In genomic region chr3R:20264770-20265169, dm6 we compare ENCODE assay signal across 5 fruit fly cellular contexts.
A peak's percentile ranks its signal among the peaks of the same experiment; 100 is the strongest.
TF ChIP-seq lines count a peak whose summit lies in the region.

No protein-coding gene starts in this region.

- TF ChIP-seq CTCF in whole organism, embryonic (GFP tag; optimal IDR thresholded peaks at IDR 0.05; lab: Kevin White, UChicago), result no peak

TF ChIP-seq in whole organism, adult, 20 proteins besides CTCF, POLR2A, EP300 and RAD21:
- TF ChIP-seq CG7045 (GFP tag; optimal IDR thresholded peaks at IDR 0.05; lab: Kevin White, UChicago) (no peak), cic (GFP tag; optimal IDR thresholded peaks at IDR 0.05; lab: Kevin White, UChicago) (peak; percentile 90), kay (GFP tag; lab: Kevin White, UChicago; ENCODE audit: borderline replicate concordance) (peak; percentile 87), CG14711 (tag; optimal IDR thresholded peaks at IDR 0.05; lab: Kevin White, UChicago) (no peak)

TF ChIP-seq in whole organism, embryonic, 481 proteins besides CTCF, POLR2A, EP300 and RAD21 (continues in another document):
- TF ChIP-seq Dad (GFP tag; optimal IDR thresholded peaks at IDR 0.05; lab: Kevin White, UChicago), result no peak
- peak; percentile 29; the same call in 1 of the 2 replicates for TF ChIP-seq CG10366 (GFP tag; IDR thresholded peaks at IDR 0.05; lab: Robert Waterston, UW)
- TF ChIP-seq her (GFP tag; optimal IDR thresholded peaks at IDR 0.05; lab: Kevin White, UChicago), result no peak
- TF ChIP-seq mirr (GFP tag; optimal IDR thresholded peaks at IDR 0.05; lab: Kevin White, UChicago), result peak; percentile 58
- no peak for TF ChIP-seq Hmr (GFP tag; optimal IDR thresholded peaks at IDR 0.05; lab: Kevin White, UChicago)
- TF ChIP-seq rib (GFP tag; IDR thresholded peaks at IDR 0.05; lab: Robert Waterston, UW), result 0 out of 2 replicates have a peak, but pooled peaks have one; percentile 30
- no peak for TF ChIP-seq org-1 (GFP tag; optimal IDR thresholded peaks at IDR 0.05; lab: Kevin White, UChicago)
- TF ChIP-seq Sox102F (GFP tag; optimal IDR thresholded peaks at IDR 0.05; lab: Kevin White, UChicago), result no peak
- peak; percentile 77 for TF ChIP-seq exex (tag; optimal IDR thresholded peaks at IDR 0.05; lab: Kevin White, UChicago)
- TF ChIP-seq ab (GFP tag; optimal IDR thresholded peaks at IDR 0.05; lab: Kevin White, UChicago), result no peak
- no peak for TF ChIP-seq pita (GFP tag; optimal IDR thresholded peaks at IDR 0.05; lab: Kevin White, UChicago)
- TF ChIP-seq cwo (GFP tag; optimal IDR thresholded peaks at IDR 0.05; lab: Kevin White, UChicago), result peak; percentile 43
- TF ChIP-seq kni (GFP tag; optimal IDR thresholded peaks at IDR 0.05; lab: Kevin White, UChicago), result peak; percentile 14
- peak; percentile 88 for TF ChIP-seq CG12769 (tag; optimal IDR thresholded peaks at IDR 0.05; lab: Kevin White, UChicago)
- peak; percentile 5; the same call in 1 of the 2 replicates for TF ChIP-seq CG32532 (GFP tag; IDR thresholded peaks at IDR 0.05; lab: Robert Waterston, UW)
- TF ChIP-seq Ets65A (GFP tag; lab: Kevin White, UChicago), result peak; percentile 87
- no peak for TF ChIP-seq dmrt99B (tag; optimal IDR thresholded peaks at IDR 0.05; lab: Kevin White, UChicago)
- no peak for TF ChIP-seq Dbx (GFP tag; IDR thresholded peaks at IDR 0.05; lab: Robert Waterston, UW)
- no peak for TF ChIP-seq CG9797 (GFP tag; optimal IDR thresholded peaks at IDR 0.05; lab: Kevin White, UChicago)
- no peak for TF ChIP-seq CG17568 (GFP tag; optimal IDR thresholded peaks at IDR 0.05; lab: Kevin White, UChicago)
- no peak for TF ChIP-seq gcm (GFP tag; optimal IDR thresholded peaks at IDR 0.05; lab: Kevin White, UChicago)
- no peak for TF ChIP-seq H2.0 (GFP tag; IDR thresholded peaks at IDR 0.05; lab: Robert Waterston, UW)

TF ChIP-seq in whole organism, prepupa, 60 proteins besides CTCF, POLR2A, EP300 and RAD21 (continues in another document):
- TF ChIP-seq CG6854 (GFP tag; optimal IDR thresholded peaks at IDR 0.05; lab: Kevin White, UChicago) (no peak), Eip78C (GFP tag; lab: Kevin White, UChicago) (peak; percentile 72), Sox14 (GFP tag; optimal IDR thresholded peaks at IDR 0.05; lab: Kevin White, UChicago) (no peak), Lpt (GFP tag; optimal IDR thresholded peaks at IDR 0.05; lab: Kevin White, UChicago) (no peak), CG1621 (tag; optimal IDR thresholded peaks at IDR 0.05; lab: Kevin White, UChicago) (no peak), CG10631 (GFP tag; optimal IDR thresholded peaks at IDR 0.05; lab: Kevin White, UChicago) (no peak), OdsH (GFP tag; optimal IDR thresholded peaks at IDR 0.05; lab: Kevin White, UChicago) (no peak), fd59A (GFP tag; optimal IDR thresholded peaks at IDR 0.05; lab: Kevin White, UChicago) (no peak), CG15336 (GFP tag; IDR thresholded peaks at IDR 0.05; lab: Robert Waterston, UW) (no peak), Hr4 (GFP tag; optimal IDR thresholded peaks at IDR 0.05; lab: Kevin White, UChicago) (no peak), Sox102F (GFP tag; optimal IDR thresholded peaks at IDR 0.05; lab: Kevin White, UChicago) (no peak), CG10669 (GFP tag; optimal IDR thresholded peaks at IDR 0.05; lab: Kevin White, UChicago) (peak; percentile 18), CG3032 (tag; optimal IDR thresholded peaks at IDR 0.05; lab: Kevin White, UChicago) (peak; percentile 30), eg (GFP tag; IDR thresholded peaks at IDR 0.05; lab: Robert Waterston, UW) (0 out of 3 replicates have a peak, but pooled peaks have one; percentile 26), Ets21C (GFP tag; optimal IDR thresholded peaks at IDR 0.05; lab: Kevin White, UChicago) (no peak), esn (GFP tag; optimal IDR thresholded peaks at IDR 0.05; lab: Kevin White, UChicago) (no peak), cyc (GFP tag; optimal IDR thresholded peaks at IDR 0.05; lab: Kevin White, UChicago) (no peak), CG8632 (GFP tag; optimal IDR thresholded peaks at IDR 0.05; lab: Kevin White, UChicago) (no peak), Eip93F (GFP tag; optimal IDR thresholded peaks at IDR 0.05; lab: Kevin White, UChicago) (peak; percentile 34), fd85E (GFP tag; optimal IDR thresholded peaks at IDR 0.05; lab: Kevin White, UChicago) (no peak), Sox15 (GFP tag; optimal IDR thresholded peaks at IDR 0.05; lab: Kevin White, UChicago) (no peak), achi (GFP tag; optimal IDR thresholded peaks at IDR 0.05; lab: Kevin White, UChicago) (no peak), Blimp-1 (GFP tag; optimal IDR thresholded peaks at IDR 0.05; lab: Kevin White, UChicago) (no peak), CG7368 (GFP tag; optimal IDR thresholded peaks at IDR 0.05; lab: Kevin White, UChicago) (no peak)

TF ChIP-seq in whole organism, pupa, 21 proteins besides CTCF, POLR2A, EP300 and RAD21:
- TF ChIP-seq Pif1A (GFP tag; optimal IDR thresholded peaks at IDR 0.05; lab: Kevin White, UChicago) (no peak), CG9948 (tag; optimal IDR thresholded peaks at IDR 0.05; lab: Kevin White, UChicago) (peak; percentile 15), CG10348 (GFP tag; IDR thresholded peaks at IDR 0.05; lab: Robert Waterston, UW) (no peak), CG4496 (GFP tag; IDR thresholded peaks at IDR 0.05; lab: Robert Waterston, UW) (0 out of 3 replicates have a peak, but pooled peaks have one; percentile 8), Snoo (tag; optimal IDR thresholded peaks at IDR 0.05; lab: Kevin White, UChicago) (peak; percentile 7), CG8301 (tag; optimal IDR thresholded peaks at IDR 0.05; lab: Kevin White, UChicago) (no peak), Ets98B (GFP tag; IDR thresholded peaks at IDR 0.05; lab: Robert Waterston, UW) (0 out of 2 replicates have a peak, but pooled peaks have one; percentile 15), CG15710 (tag; optimal IDR thresholded peaks at IDR 0.05; lab: Kevin White, UChicago) (no peak), CG8159 (tag; optimal IDR thresholded peaks at IDR 0.05; lab: Kevin White, UChicago) (peak; percentile 29), CG14655 (GFP tag; optimal IDR thresholded peaks at IDR 0.05; lab: Kevin White, UChicago) (no peak), CG32121 (GFP tag; IDR thresholded peaks at IDR 0.05; lab: Robert Waterston, UW) (no peak), D1 (tag; optimal IDR thresholded peaks at IDR 0.05; lab: Kevin White, UChicago) (no peak), Pif1B (GFP tag; optimal IDR thresholded peaks at IDR 0.05; lab: Kevin White, UChicago) (no peak), CG34367 (tag; optimal IDR thresholded peaks at IDR 0.05; lab: Kevin White, UChicago) (no peak), CG17806 (tag; optimal IDR thresholded peaks at IDR 0.05; lab: Kevin White, UChicago) (no peak), CG13204 (GFP tag; optimal IDR thresholded peaks at IDR 0.05; lab: Kevin White, UChicago) (no peak), fd96Ca (GFP tag; IDR thresholded peaks at IDR 0.05; lab: Robert Waterston, UW) (peak; percentile 44; the same call in 1 of the 3 replicates), gl (tag; optimal IDR thresholded peaks at IDR 0.05; lab: Kevin White, UChicago) (no peak)
TF ChIP-seq in whole organism, pupa: peak in this region for 6.

TF ChIP-seq in whole organism, wandering third instar larva, 38 proteins besides CTCF, POLR2A, EP300 and RAD21:
- TF ChIP-seq h (GFP tag; optimal IDR thresholded peaks at IDR 0.05; lab: Kevin White, UChicago), result peak; percentile 50
- peak; percentile 4 for TF ChIP-seq Vsx2 (GFP tag; optimal IDR thresholded peaks at IDR 0.05; lab: Kevin White, UChicago; ENCODE audit: partially characterized antibody)
- no peak for TF ChIP-seq Rel (GFP tag; optimal IDR thresholded peaks at IDR 0.05; lab: Kevin White, UChicago)
- peak; percentile 56 for TF ChIP-seq Rel (tag; optimal IDR thresholded peaks at IDR 0.05; lab: Kevin White, UChicago)
- peak; percentile 37 for TF ChIP-seq rgr (GFP tag; optimal IDR thresholded peaks at IDR 0.05; lab: Kevin White, UChicago)
- peak; percentile 17 for TF ChIP-seq sage (GFP tag; optimal IDR thresholded peaks at IDR 0.05; lab: Kevin White, UChicago)
- TF ChIP-seq fru (GFP tag; optimal IDR thresholded peaks at IDR 0.05; lab: Kevin White, UChicago), result peak; percentile 33
- TF ChIP-seq Myc (optimal IDR thresholded peaks at IDR 0.05; lab: Kevin White, UChicago), result no peak
- TF ChIP-seq CG32264 (GFP tag; optimal IDR thresholded peaks at IDR 0.05; lab: Kevin White, UChicago), result no peak
